Worm (Caenorhabditis elegans): Measurements from ENCODE around the gene Y67D8C.7.

The Y67D8C.7 gene

ce11 chrIV:3062936-3063439 is 3.7 kb downstream of the Y67D8C.7 start, which contains the start of gene Y67D8C.6:
Gene Y67D8C.6 (minus strand): TSS chrIV:3063389.
- TF ChIP-seq nhr-12 (tag; optimal IDR thresholded peaks at IDR 0.05) (no peak), blmp-1 (tag; optimal IDR thresholded peaks at IDR 0.05) (no peak), flh-1 (GFP tag; optimal IDR thresholded peaks at IDR 0.05) (no peak), ces-1 (GFP tag; optimal IDR thresholded peaks at IDR 0.05) (no peak), nhr-237 (tag; optimal IDR thresholded peaks at IDR 0.05) (no peak), unc-39 (tag; optimal IDR thresholded peaks at IDR 0.05) (no peak), cnd-1 (tag; optimal IDR thresholded peaks at IDR 0.05) (no peak), ceh-43 (GFP tag; optimal IDR thresholded peaks at IDR 0.05) (no peak), sptf-1 (tag; optimal IDR thresholded peaks at IDR 0.05) (no peak), elt-1 (tag; optimal IDR thresholded peaks at IDR 0.05; ENCODE audit: borderline replicate concordance, insufficient read depth) (no peak), lin-13 (tag; optimal IDR thresholded peaks at IDR 0.05) (no peak)

ce11 chrIV:3055848-3056247 is 10.9 kb downstream of the Y67D8C.7 start:
- TF ChIP-seq mls-2 (tag; optimal IDR thresholded peaks at IDR 0.05), result no peak
- TF ChIP-seq snpc-4 (tag; optimal IDR thresholded peaks at IDR 0.05), result no peak
- no peak for TF ChIP-seq elt-1 (tag; optimal IDR thresholded peaks at IDR 0.05; ENCODE audit: borderline replicate concordance, insufficient read depth)
- no peak for TF ChIP-seq nhr-12 (tag; optimal IDR thresholded peaks at IDR 0.05)
- TF ChIP-seq mab-5 (tag; optimal IDR thresholded peaks at IDR 0.05), result no peak
- TF ChIP-seq nhr-76 (tag; optimal IDR thresholded peaks at IDR 0.05), result no peak
- no peak for TF ChIP-seq ceh-83 (GFP tag; optimal IDR thresholded peaks at IDR 0.05)
- no peak for TF ChIP-seq elt-3 (tag; optimal IDR thresholded peaks at IDR 0.05)
- peak; percentile 31 for TF ChIP-seq mep-1 (tag; optimal IDR thresholded peaks at IDR 0.05)
- no peak for TF ChIP-seq ham-2 (GFP tag; optimal IDR thresholded peaks at IDR 0.05)
- no peak for TF ChIP-seq sptf-1 (tag; optimal IDR thresholded peaks at IDR 0.05)
- no peak for TF ChIP-seq ces-1 (GFP tag; optimal IDR thresholded peaks at IDR 0.05)
- no peak for TF ChIP-seq unc-120 (tag; optimal IDR thresholded peaks at IDR 0.05; ENCODE audit: poor library complexity, severe bottlenecking)
- peak; percentile 53 for TF ChIP-seq lsy-2 (tag; optimal IDR thresholded peaks at IDR 0.05)
- no peak for TF ChIP-seq hlh-1 (tag; optimal IDR thresholded peaks at IDR 0.05)
- no peak for TF ChIP-seq ztf-11 (tag; optimal IDR thresholded peaks at IDR 0.05)
- no peak for TF ChIP-seq M03D4.4 (tag; optimal IDR thresholded peaks at IDR 0.05)
- peak; percentile 1 for TF ChIP-seq lin-13 (tag; optimal IDR thresholded peaks at IDR 0.05)
- TF ChIP-seq ceh-39 (tag; optimal IDR thresholded peaks at IDR 0.05), result peak; percentile 7
- no peak for TF ChIP-seq pha-4 (tag; optimal IDR thresholded peaks at IDR 0.05)
- no peak for TF ChIP-seq bed-3 (GFP tag; optimal IDR thresholded peaks at IDR 0.05)
- TF ChIP-seq ceh-43 (GFP tag; optimal IDR thresholded peaks at IDR 0.05), result no peak
- no peak for TF ChIP-seq nhr-237 (tag; optimal IDR thresholded peaks at IDR 0.05)
- no peak for TF ChIP-seq unc-62 (GFP tag; optimal IDR thresholded peaks at IDR 0.05)
- TF ChIP-seq drap-1 (GFP tag; optimal IDR thresholded peaks at IDR 0.05), result no peak

- TF ChIP-seq ces-1 (GFP tag; optimal IDR thresholded peaks at IDR 0.05), result peak; percentile 4
- TF ChIP-seq ceh-39 (tag; optimal IDR thresholded peaks at IDR 0.05), result no peak
- peak; percentile 24 for TF ChIP-seq sptf-1 (tag; optimal IDR thresholded peaks at IDR 0.05)
- TF ChIP-seq ceh-43 (GFP tag; optimal IDR thresholded peaks at IDR 0.05), result peak; percentile 69
- peak; percentile 44 for TF ChIP-seq lsy-2 (tag; optimal IDR thresholded peaks at IDR 0.05)
- peak; percentile 1 for TF ChIP-seq mep-1 (tag; optimal IDR thresholded peaks at IDR 0.05)
- no peak for TF ChIP-seq mls-2 (tag; optimal IDR thresholded peaks at IDR 0.05)
Measured at ce11 chrIV:3055320-3055719, 11.4 kb downstream of the Y67D8C.7 start.

- no peak for TF ChIP-seq mls-2 (tag; optimal IDR thresholded peaks at IDR 0.05)
- TF ChIP-seq snpc-4 (tag; optimal IDR thresholded peaks at IDR 0.05), result no peak
- TF ChIP-seq lin-32 (GFP tag; optimal IDR thresholded peaks at IDR 0.05), result no peak
- no peak for TF ChIP-seq nhr-237 (tag; optimal IDR thresholded peaks at IDR 0.05)
- TF ChIP-seq ceh-83 (GFP tag; optimal IDR thresholded peaks at IDR 0.05), result no peak
- TF ChIP-seq nhr-28 (tag; optimal IDR thresholded peaks at IDR 0.05), result no peak
- TF ChIP-seq unc-39 (tag; optimal IDR thresholded peaks at IDR 0.05), result no peak
- no peak for TF ChIP-seq cnd-1 (tag; optimal IDR thresholded peaks at IDR 0.05)
- TF ChIP-seq ham-2 (GFP tag; optimal IDR thresholded peaks at IDR 0.05), result no peak
- no peak for TF ChIP-seq nhr-2 (tag; optimal IDR thresholded peaks at IDR 0.05)
- no peak for TF ChIP-seq sptf-1 (tag; optimal IDR thresholded peaks at IDR 0.05)
- TF ChIP-seq drap-1 (GFP tag; optimal IDR thresholded peaks at IDR 0.05), result no peak
- no peak for TF ChIP-seq mep-1 (tag; optimal IDR thresholded peaks at IDR 0.05)
Measured at ce11 chrIV:3053428-3053827, 13.3 kb downstream of the Y67D8C.7 start, which contains the start of gene ivph-3. Gene ivph-3 (plus strand): TSS chrIV:3053728.
